Worm (Caenorhabditis elegans): Measurements from ENCODE around the gene srx-133.
A peak's percentile ranks its signal among the peaks of the same experiment; 100 is the strongest.

Gene srx-133

ce11 chrV:13879241-13879640 is 30.8 kb downstream of the srx-133 start, which contains the start of gene lbp-7:
TSS of gene lbp-7 (plus strand) at chrV:13879552.
- peak; percentile 5 for TF ChIP-seq nhr-77 (tag; optimal IDR thresholded peaks at IDR 0.05)
- peak in 1 of 2 experiments; percentile 39 for TF ChIP-seq unc-62 (GFP tag; optimal IDR thresholded peaks at IDR 0.05 in 1 of 2)
- no peak for TF ChIP-seq unc-62 (tag; optimal IDR thresholded peaks at IDR 0.05)
- no peak for TF ChIP-seq Y5F2A.4 (GFP tag; optimal IDR thresholded peaks at IDR 0.05)
- TF ChIP-seq lin-29 (GFP tag; IDR thresholded peaks at IDR 0.05), result no peak
- TF ChIP-seq nhr-6 (tag; optimal IDR thresholded peaks at IDR 0.05), result peak; percentile 31
- peak; percentile 31 for TF ChIP-seq aha-1 (tag)
- no peak for TF ChIP-seq daf-16 (GFP tag; optimal IDR thresholded peaks at IDR 0.05)
- peak; percentile 79 for TF ChIP-seq daf-16 (tag; optimal IDR thresholded peaks at IDR 0.05)
- TF ChIP-seq pqm-1 (tag; optimal IDR thresholded peaks at IDR 0.05), result peak; percentile 70
- TF ChIP-seq lin-15B (tag; optimal IDR thresholded peaks at IDR 0.05), result no peak
- TF ChIP-seq lin-39 (tag; optimal IDR thresholded peaks at IDR 0.05), result no peak
- TF ChIP-seq nhr-28 (tag; optimal IDR thresholded peaks at IDR 0.05), result peak; percentile 63
- 0 out of 2 replicates have a peak, but pooled peaks have one; percentile 25 for TF ChIP-seq tra-1 (GFP tag; IDR thresholded peaks at IDR 0.05)
- TF ChIP-seq hlh-11 (tag; optimal IDR thresholded peaks at IDR 0.05), result peak; percentile 55
- peak; percentile 62; the same call in 1 of the 2 replicates for TF ChIP-seq php-3 (GFP tag; IDR thresholded peaks at IDR 0.05)
- TF ChIP-seq dmd-6 (GFP tag; IDR thresholded peaks at IDR 0.05), result peak; percentile 81
- peak; percentile 49 for TF ChIP-seq dve-1 (tag; optimal IDR thresholded peaks at IDR 0.05; ENCODE audit: insufficient read depth)

ce11 chrV:13880163-13880562 is 31.7 kb downstream of the srx-133 start:
- TF ChIP-seq dpl-1 (GFP tag; optimal IDR thresholded peaks at IDR 0.05) (peak; percentile 19), F49E8.2 (tag; optimal IDR thresholded peaks at IDR 0.05; ENCODE audit: borderline replicate concordance) (no peak), daf-16 (GFP tag; optimal IDR thresholded peaks at IDR 0.05) (no peak), daf-16 (tag; optimal IDR thresholded peaks at IDR 0.05) (peak; percentile 22), nhr-6 (tag; optimal IDR thresholded peaks at IDR 0.05) (peak; percentile 20), saeg-2 (GFP tag; IDR thresholded peaks at IDR 0.05) (no peak), nhr-28 (tag; optimal IDR thresholded peaks at IDR 0.05) (peak; percentile 2), mdl-1 (tag; optimal IDR thresholded peaks at IDR 0.05) (no peak), lin-13 (GFP tag; optimal IDR thresholded peaks at IDR 0.05) (no peak), spr-1 (tag; optimal IDR thresholded peaks at IDR 0.05) (no peak), ama-1 (optimal IDR thresholded peaks at IDR 0.05) (no peak), ztf-7 (tag; optimal IDR thresholded peaks at IDR 0.05) (no peak), skn-1 (tag; optimal IDR thresholded peaks at IDR 0.05) (no peak), daf-12 (tag; optimal IDR thresholded peaks at IDR 0.05) (no peak), dmd-9 (GFP tag; IDR thresholded peaks at IDR 0.05) (no peak), hlh-30 (tag; optimal IDR thresholded peaks at IDR 0.05; ENCODE audit: insufficient read depth) (peak; percentile 30), mxl-2 (GFP tag; conservative IDR thresholded peaks at IDR 0.05) (no peak), tag-97 (GFP tag; IDR thresholded peaks at IDR 0.05) (no peak), dve-1 (tag; optimal IDR thresholded peaks at IDR 0.05; ENCODE audit: insufficient read depth) (peak; percentile 1)

ce11 chrV:13880607-13881006 is 32.1 kb downstream of the srx-133 start, which contains the start of gene T22G5.3:
TSS of gene T22G5.3 (plus strand) at chrV:13880907.
- TF ChIP-seq egl-27 (tag; optimal IDR thresholded peaks at IDR 0.05), result no peak
- TF ChIP-seq F37D6.2 (tag; optimal IDR thresholded peaks at IDR 0.05), result no peak
- TF ChIP-seq F49E8.2 (tag; optimal IDR thresholded peaks at IDR 0.05; ENCODE audit: borderline replicate concordance), result no peak
- TF ChIP-seq mdt-29 (GFP tag; IDR thresholded peaks at IDR 0.05), result no peak
- TF ChIP-seq T26A8.4 (GFP tag; IDR thresholded peaks at IDR 0.05), result no peak
- no peak for TF ChIP-seq hif-1 (tag; optimal IDR thresholded peaks at IDR 0.05)

ce11 chrV:13887358-13887757 is 38.9 kb downstream of the srx-133 start, which contains the start of gene srsx-19:
TSS of gene srsx-19 (plus strand) at chrV:13887658.
- TF ChIP-seq aha-1 (tag), result peak; percentile 16
- TF ChIP-seq lir-3 (tag; optimal IDR thresholded peaks at IDR 0.05), result no peak
